Fruit fly (Drosophila melanogaster) whole organism, pupa: ENCODE data around the gene Ski6.

ENCODE experiments used
- CG10348 ChIP-seq: fragments of 200-800 bp; sonication (Bioruptor generic); IDR thresholded peaks from 2 replicates; pipeline ENCODE4 v1.3.6; 2022; ENCODE audit warnings: missing biosample characterization, missing genetic modification characterization
- CG12605 ChIP-seq: fragments of 200-800 bp; sonication (Bioruptor generic); IDR thresholded peaks from 2 replicates; pipeline ENCODE4 v1.3.6; 2022; ENCODE audit warnings: missing biosample characterization, missing genetic modification characterization
- CG13204 ChIP-seq: fragments of 200-800 bp; sonication (Bioruptor generic); optimal IDR thresholded peaks from 2 replicates; lab custom pipeline; 2018; ENCODE audit warnings: missing biosample characterization, mild to moderate bottlenecking, missing genetic modification characterization, moderate library complexity
- CG14655 ChIP-seq: fragments of 200-800 bp; sonication (Bioruptor generic); optimal IDR thresholded peaks from 3 replicates; lab custom pipeline; 2017; ENCODE audit warnings: mild to moderate bottlenecking, missing biosample characterization, missing genetic modification reagents, missing genetic modification characterization
- CG15710 ChIP-seq: fragments of 200-800 bp; sonication (Bioruptor generic); optimal IDR thresholded peaks from 2 replicates; lab custom pipeline; 2018; ENCODE audit warnings: missing biosample characterization, mild to moderate bottlenecking, missing genetic modification characterization, moderate library complexity
- CG17806 ChIP-seq: fragments of 200-800 bp; sonication (Bioruptor generic); optimal IDR thresholded peaks from 2 replicates; lab custom pipeline; 2018; ENCODE audit warnings: missing biosample characterization, mild to moderate bottlenecking, missing genetic modification characterization, moderate library complexity
- CG32121 ChIP-seq: fragments of 200-800 bp; sonication (Bioruptor generic); IDR thresholded peaks from 2 replicates; pipeline ENCODE4 v1.3.6; 2022; ENCODE audit warnings: missing biosample characterization, missing genetic modification characterization
- CG34367 ChIP-seq: fragments of 200-800 bp; sonication (Bioruptor generic); optimal IDR thresholded peaks from 2 replicates; lab custom pipeline; 2018; ENCODE audit warnings: missing biosample characterization, mild to moderate bottlenecking, missing genetic modification characterization
- CG4496 ChIP-seq: fragments of 200-800 bp; sonication (Bioruptor generic); IDR thresholded peaks from 3 replicates; pipeline ENCODE4 v1.3.6; 2022; ENCODE audit warnings: missing biosample characterization, missing genetic modification characterization
- CG8159 ChIP-seq: fragments of 200-800 bp; sonication (Bioruptor generic); optimal IDR thresholded peaks from 3 replicates; lab custom pipeline; 2018; ENCODE audit warnings: missing biosample characterization, mild to moderate bottlenecking, missing genetic modification characterization, moderate library complexity
- CG8301 ChIP-seq: fragments of 200-800 bp; sonication (Bioruptor generic); optimal IDR thresholded peaks from 2 replicates; lab custom pipeline; 2018; ENCODE audit warnings: missing biosample characterization, mild to moderate bottlenecking, missing genetic modification characterization
- CG9948 ChIP-seq: fragments of 200-800 bp; sonication (Bioruptor generic); optimal IDR thresholded peaks from 2 replicates; lab custom pipeline; 2018; ENCODE audit warnings: missing biosample characterization, mild to moderate bottlenecking, missing genetic modification characterization, moderate library complexity
- D1 ChIP-seq: fragments of 200-800 bp; sonication (Bioruptor generic); optimal IDR thresholded peaks from 2 replicates; lab custom pipeline; 2018; ENCODE audit warnings: missing biosample characterization, mild to moderate bottlenecking, missing genetic modification characterization, moderate library complexity
- EcR ChIP-seq: fragments of 200-800 bp; sonication (Bioruptor generic); optimal IDR thresholded peaks from 3 replicates; lab custom pipeline; 2019; ENCODE audit warnings: missing biosample characterization, missing genetic modification characterization, mild to moderate bottlenecking, moderate library complexity, missing genetic modification reagents
- Ets98B ChIP-seq: fragments of 200-800 bp; sonication (Bioruptor generic); IDR thresholded peaks from 2 replicates; pipeline ENCODE4 v1.3.6; 2022; ENCODE audit warnings: missing biosample characterization, missing genetic modification characterization
- Pif1A ChIP-seq: fragments of 200-800 bp; sonication (Bioruptor generic); optimal IDR thresholded peaks from 3 replicates; lab custom pipeline; 2016; ENCODE audit warnings: missing biosample characterization, missing genetic modification characterization
- Pif1B ChIP-seq: fragments of 200-800 bp; sonication (Bioruptor generic); optimal IDR thresholded peaks from 3 replicates; lab custom pipeline; 2016; ENCODE audit warnings: missing biosample characterization, missing genetic modification characterization
- Snoo ChIP-seq: fragments of 200-800 bp; sonication (Bioruptor generic); optimal IDR thresholded peaks from 3 replicates; lab custom pipeline; 2017; ENCODE audit warnings: missing biosample characterization, mild to moderate bottlenecking, missing genetic modification characterization, inconsistent platforms
- fd96Ca ChIP-seq: fragments of 200-800 bp; sonication (Bioruptor generic); IDR thresholded peaks from 3 replicates; pipeline ENCODE4 v1.3.6; 2022; ENCODE audit warnings: missing biosample characterization, missing genetic modification characterization
- gl ChIP-seq: fragments of 200-800 bp; sonication (Bioruptor generic); optimal IDR thresholded peaks from 2 replicates; lab custom pipeline; 2018; ENCODE audit warnings: missing biosample characterization, mild to moderate bottlenecking, missing genetic modification characterization
- rn ChIP-seq: fragments of 200-800 bp; sonication (Bioruptor generic); IDR thresholded peaks from 2 replicates; pipeline ENCODE4 v1.3.6; 2022; ENCODE audit warnings: missing biosample characterization, missing genetic modification characterization

The Ski6 gene

DNA sequence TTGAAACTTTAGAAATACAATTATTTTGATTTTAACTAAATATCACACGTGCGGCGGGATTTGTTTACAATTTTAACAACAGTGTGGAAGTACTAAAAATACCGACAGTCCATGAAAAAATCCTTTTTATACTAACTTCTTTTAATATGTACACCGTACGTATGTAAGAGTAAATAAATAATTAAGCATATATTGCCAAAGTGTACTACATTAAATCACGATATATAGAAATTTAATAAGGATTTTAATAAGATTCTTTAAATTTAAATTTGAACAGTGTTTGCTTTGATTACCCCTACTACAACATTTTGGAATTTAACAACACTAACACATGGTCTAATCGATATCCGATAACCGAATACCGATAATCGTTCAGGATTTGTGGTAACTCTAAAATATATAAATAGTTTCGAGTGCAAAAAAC, at the start of gene Ski6, which contains the start of gene CG16812:
TSS of gene Ski6 (minus strand) at position 205 of the 424 bp plus-strand sequence.
TSS of gene CG16812 (plus strand) at position 363 of the 424 bp plus-strand sequence.
- TF ChIP-seq CG8159 (tag; lab: Kevin White, UChicago) (no peak), EcR (GFP tag; lab: Kevin White, UChicago) (no peak), Snoo (tag; lab: Kevin White, UChicago) (no peak), Pif1B (GFP tag; lab: Kevin White, UChicago) (no peak), CG17806 (tag; lab: Kevin White, UChicago) (no peak), CG13204 (GFP tag; lab: Kevin White, UChicago) (no peak), CG8301 (no peak), fd96Ca (GFP tag; lab: Robert Waterston, UW) (no peak), CG32121 (peak; percentile 33; the same call in 1 of the 2 replicates), CG9948 (no peak), CG10348 (no peak), D1 (tag; lab: Kevin White, UChicago) (no peak), CG14655 (no peak), CG4496 (0 out of 3 replicates have a peak, but pooled peaks have one; percentile 27), rn (GFP tag; lab: Robert Waterston, UW) (no peak), Ets98B (GFP tag; lab: Robert Waterston, UW) (peak; percentile 67), gl (tag; lab: Kevin White, UChicago) (no peak), CG15710 (tag; lab: Kevin White, UChicago) (peak; percentile 62), CG34367 (tag; lab: Kevin White, UChicago) (peak; percentile 22), CG12605 (GFP tag; lab: Robert Waterston, UW) (0 out of 2 replicates have a peak, but pooled peaks have one; percentile 47), Pif1A (GFP tag; lab: Kevin White, UChicago) (no peak)

- TF ChIP-seq CG8301 (peak; percentile 52), CG13204 (GFP tag; lab: Kevin White, UChicago) (no peak), Pif1A (GFP tag; lab: Kevin White, UChicago) (peak; percentile 7), CG4496 (peak; percentile 42; the same call in 1 of the 3 replicates), fd96Ca (GFP tag; lab: Robert Waterston, UW) (no peak), CG14655 (peak; percentile 71), Ets98B (GFP tag; lab: Robert Waterston, UW) (no peak), rn (GFP tag; lab: Robert Waterston, UW) (no peak), CG8159 (tag; lab: Kevin White, UChicago) (peak; percentile 76), Pif1B (GFP tag; lab: Kevin White, UChicago) (peak; percentile 33), EcR (GFP tag; lab: Kevin White, UChicago) (peak; percentile 74), CG32121 (no peak), Snoo (tag; lab: Kevin White, UChicago) (no peak), CG34367 (tag; lab: Kevin White, UChicago) (peak; percentile 12), D1 (tag; lab: Kevin White, UChicago) (peak; percentile 60), gl (tag; lab: Kevin White, UChicago) (no peak), CG10348 (no peak), CG15710 (tag; lab: Kevin White, UChicago) (peak; percentile 46), CG9948 (peak; percentile 65), CG12605 (GFP tag; lab: Robert Waterston, UW) (peak; percentile 21; the same call in 1 of the 2 replicates), CG17806 (tag; lab: Kevin White, UChicago) (peak; percentile 58)
Observed at dm6 chr2L:13268040-13268652, 45.9 kb upstream of the Ski6 start.

DNA sequence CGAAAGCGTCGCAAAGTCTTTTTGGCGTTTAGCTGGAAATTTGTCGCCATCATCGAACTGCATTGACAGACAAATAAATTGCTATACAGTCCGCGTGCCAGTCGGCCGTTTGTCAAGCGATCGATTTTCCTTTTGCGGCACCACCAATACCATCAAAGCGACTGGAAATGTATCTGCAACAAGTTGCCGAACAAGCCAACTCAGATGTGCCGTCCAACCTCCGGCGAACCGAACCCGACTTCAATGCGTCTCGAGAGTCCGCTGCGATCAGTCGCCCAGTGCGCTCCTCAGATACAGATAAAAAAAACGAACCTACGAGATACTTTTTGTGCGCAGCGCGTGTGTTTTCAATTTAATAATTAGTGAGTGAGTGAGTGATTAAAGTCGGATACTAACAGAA, 44.4 kb upstream of the Ski6 start:
- peak; percentile 11 for TF ChIP-seq CG14655
- no peak for TF ChIP-seq Pif1A (GFP tag; lab: Kevin White, UChicago)
- no peak for TF ChIP-seq CG32121
- 0 out of 3 replicates have a peak, but pooled peaks have one; percentile 7 for TF ChIP-seq CG4496
- no peak for TF ChIP-seq gl (tag; lab: Kevin White, UChicago)
- TF ChIP-seq CG34367 (tag; lab: Kevin White, UChicago): no peak
- no peak for TF ChIP-seq CG8159 (tag; lab: Kevin White, UChicago)
- TF ChIP-seq CG17806 (tag; lab: Kevin White, UChicago): no peak
- TF ChIP-seq Snoo (tag; lab: Kevin White, UChicago): no peak
- TF ChIP-seq D1 (tag; lab: Kevin White, UChicago): no peak
- no peak for TF ChIP-seq rn (GFP tag; lab: Robert Waterston, UW)
- no peak for TF ChIP-seq CG12605 (GFP tag; lab: Robert Waterston, UW)
- TF ChIP-seq CG15710 (tag; lab: Kevin White, UChicago): no peak
- TF ChIP-seq CG10348: no peak
- TF ChIP-seq EcR (GFP tag; lab: Kevin White, UChicago): peak; percentile 21
- TF ChIP-seq Ets98B (GFP tag; lab: Robert Waterston, UW): no peak
- TF ChIP-seq CG13204 (GFP tag; lab: Kevin White, UChicago): peak; percentile 49

- no peak for TF ChIP-seq rn (GFP tag; lab: Robert Waterston, UW)
- TF ChIP-seq CG17806 (tag; lab: Kevin White, UChicago): no peak
- no peak for TF ChIP-seq Ets98B (GFP tag; lab: Robert Waterston, UW)
- TF ChIP-seq fd96Ca (GFP tag; lab: Robert Waterston, UW): no peak
- TF ChIP-seq D1 (tag; lab: Kevin White, UChicago): no peak
- no peak for TF ChIP-seq CG34367 (tag; lab: Kevin White, UChicago)
- no peak for TF ChIP-seq gl (tag; lab: Kevin White, UChicago)
- no peak for TF ChIP-seq CG13204 (GFP tag; lab: Kevin White, UChicago)
- no peak for TF ChIP-seq Pif1A (GFP tag; lab: Kevin White, UChicago)
Observed at dm6 chr2L:13265776-13266175, 43.5 kb upstream of the Ski6 start, which contains the start of gene CG31848. CG31848 (minus strand) TSS chr2L:13265876.

dm6 chr2L:13260740-13261139, 38.5 kb upstream of the Ski6 start, which contains the start of gene CG44085:
CG44085 (plus strand) TSS chr2L:13261008.
- TF ChIP-seq Pif1A (GFP tag; lab: Kevin White, UChicago): no peak
- no peak for TF ChIP-seq CG13204 (GFP tag; lab: Kevin White, UChicago)
- no peak for TF ChIP-seq CG8301
- TF ChIP-seq CG12605 (GFP tag; lab: Robert Waterston, UW): no peak
- no peak for TF ChIP-seq CG17806 (tag; lab: Kevin White, UChicago)
- TF ChIP-seq Ets98B (GFP tag; lab: Robert Waterston, UW): no peak
- TF ChIP-seq CG14655: no peak
- TF ChIP-seq EcR (GFP tag; lab: Kevin White, UChicago): no peak
